Worm (Caenorhabditis elegans) whole organism, L3 larva: ENCODE data around the gene Y75B7B.2.

ENCODE experiments used
- egl-27 ChIP-seq: sonication (generic microtip); optimal IDR thresholded peaks from 4 replicates; lab custom pipeline; 2017; ENCODE audit warnings: missing biosample characterization, missing genetic modification reagents, missing genetic modification characterization
- hmg-11 ChIP-seq: sonication (generic microtip); optimal IDR thresholded peaks from 2 replicates; lab custom pipeline; 2016; ENCODE audit warnings: missing genetic modification characterization, missing compliant biosample characterization
- lin-15B ChIP-seq: fragments of 150-350 bp; optimal IDR thresholded peaks from 2 replicates; lab custom pipeline; 2014; ENCODE audit warnings: missing biosample characterization, missing genetic modification characterization
- lin-39 ChIP-seq: fragments of 150-350 bp; optimal IDR thresholded peaks from 2 replicates; lab custom pipeline; 2018; ENCODE audit warnings: missing biosample characterization, missing genetic modification reagents, missing genetic modification characterization
- nhr-12 ChIP-seq: fragments of 150-350 bp; optimal IDR thresholded peaks from 2 replicates; lab custom pipeline; 2014; ENCODE audit warnings: missing biosample characterization, missing genetic modification characterization
- sea-2 ChIP-seq: fragments of 150-350 bp; sonication (generic microtip); optimal IDR thresholded peaks from 4 replicates; lab custom pipeline; 2014; ENCODE audit warnings: missing biosample characterization, missing genetic modification reagents, missing genetic modification characterization

ce11 chrV:1260042-1260441 is 15.8 kb downstream of the Y75B7B.2 start, which contains the start of gene C39F7.1:
- no peak for TF ChIP-seq nhr-12 (tag; lab: Kevin White, UChicago)
- no peak for TF ChIP-seq lin-15B (tag; lab: Kevin White, UChicago)
- TF ChIP-seq hmg-11 (tag; lab: Kevin White, UChicago), result no peak
- no peak for TF ChIP-seq sea-2 (GFP tag; lab: Kevin White, UChicago)
- no peak for TF ChIP-seq egl-27 (tag; lab: Kevin White, UChicago)
- TF ChIP-seq lin-39 (tag; lab: Kevin White, UChicago), result no peak
